Worm (Caenorhabditis elegans) whole organism, dauer: ENCODE measurements around the gene C16C10.9.

Experiments used
- unc-62 ChIP-seq: sonication (generic microtip); optimal IDR thresholded peaks from 2 replicates; lab custom pipeline; 2017; ENCODE audit warnings: missing biosample characterization, missing genetic modification reagents, missing genetic modification characterization

C16C10.9 gene

ce11 chrIII:4178564-4178963, 21.4 kb upstream of the C16C10.9 start, which contains the start of gene C16C10.2:
Gene C16C10.2 (minus strand): TSS chrIII:4178664.
- TF ChIP-seq unc-62 (GFP tag; lab: Kevin White, UChicago): no peak

- TF ChIP-seq unc-62 (GFP tag; lab: Kevin White, UChicago): no peak
Measured at ce11 chrIII:4176109-4176596, 19.0 kb upstream of the C16C10.9 start, which contains the start of the genes hrde-1 and C16C10.13. Gene hrde-1 (minus strand): TSS chrIII:4176159. Gene C16C10.13 (plus strand): TSS chrIII:4176440.

DNA sequence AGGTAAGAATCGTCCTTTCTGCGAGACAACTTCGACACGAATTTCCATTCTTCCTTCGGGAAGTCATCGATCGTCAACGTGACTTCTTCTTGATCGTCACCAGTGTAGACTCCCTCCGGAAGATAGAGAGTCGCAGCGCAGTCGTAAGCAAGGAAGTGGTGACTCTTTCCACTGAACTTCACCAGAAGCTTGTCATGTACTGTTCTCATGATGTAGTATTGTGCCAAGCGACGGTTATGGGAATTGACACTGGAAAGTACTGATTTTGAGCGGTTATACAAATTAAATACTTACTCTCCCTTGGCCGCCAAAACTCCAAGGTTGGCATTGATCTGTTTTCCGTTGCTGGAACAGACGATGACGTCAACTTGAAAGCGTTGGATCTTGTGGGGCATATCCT, 18.3 kb upstream of the C16C10.9 start:
- TF ChIP-seq unc-62 (GFP tag; lab: Kevin White, UChicago): no peak

DNA sequence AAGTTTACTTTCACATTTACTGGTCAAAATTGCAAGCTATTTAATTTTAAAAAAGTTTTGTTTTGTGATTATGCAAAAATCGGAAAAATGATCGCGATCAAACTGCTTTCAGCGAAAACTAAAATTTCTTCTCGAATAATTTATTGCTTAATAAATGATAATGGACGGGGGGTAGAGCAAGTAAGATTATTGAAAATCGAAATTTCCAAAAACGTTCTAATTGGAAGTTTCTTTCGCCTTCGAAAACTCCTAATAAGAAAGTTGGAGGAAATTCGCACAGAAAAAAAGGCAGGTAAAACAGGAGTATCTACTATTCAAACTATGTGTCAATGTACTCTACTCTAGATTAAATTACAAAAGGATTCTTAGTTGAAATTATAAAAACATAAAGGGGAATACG, 15.0 kb upstream of the C16C10.9 start:
- TF ChIP-seq unc-62 (GFP tag; lab: Kevin White, UChicago): no peak

DNA sequence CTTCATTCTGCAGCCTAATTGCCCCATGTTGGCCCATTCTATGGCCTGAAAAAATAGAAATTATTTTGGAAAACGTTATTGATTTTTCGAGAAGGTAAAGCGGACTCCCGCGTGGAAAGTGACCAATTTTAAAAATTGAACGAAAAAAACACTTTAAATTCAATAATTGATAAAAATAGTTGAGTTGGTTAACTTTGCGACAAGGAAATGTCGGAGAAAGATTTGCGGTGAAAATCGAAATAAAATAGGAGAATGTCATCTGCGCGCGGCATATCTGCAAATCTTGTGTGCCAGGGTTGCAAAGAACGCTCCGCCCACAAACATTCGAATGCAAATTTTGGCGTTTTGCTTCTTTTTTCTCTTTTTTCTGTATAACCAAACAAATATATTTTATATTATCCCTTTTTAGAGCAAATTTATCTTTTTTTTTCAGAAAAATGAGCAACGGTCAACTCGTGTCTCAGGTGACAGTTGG, 13.7 kb upstream of the C16C10.9 start, which contains the start of the genes rnf-121 and C16C10.4:
TSS of gene rnf-121 (minus strand) at position 51 of the 475 bp plus-strand sequence.
TSS of gene C16C10.4 (plus strand) at position 434 of the 475 bp plus-strand sequence.
- no peak for TF ChIP-seq unc-62 (GFP tag; lab: Kevin White, UChicago)

- no peak for TF ChIP-seq unc-62 (GFP tag; lab: Kevin White, UChicago)
Measured at ce11 chrIII:4168665-4169064, 11.5 kb upstream of the C16C10.9 start, which contains the start of gene ccdc-55. Gene ccdc-55 (minus strand): TSS chrIII:4168765.

ce11 chrIII:4166745-4167144, 9.5 kb upstream of the C16C10.9 start, which contains the start of gene rnf-5:
Gene rnf-5 (minus strand): TSS chrIII:4166845.
- TF ChIP-seq unc-62 (GFP tag; lab: Kevin White, UChicago): no peak

DNA sequence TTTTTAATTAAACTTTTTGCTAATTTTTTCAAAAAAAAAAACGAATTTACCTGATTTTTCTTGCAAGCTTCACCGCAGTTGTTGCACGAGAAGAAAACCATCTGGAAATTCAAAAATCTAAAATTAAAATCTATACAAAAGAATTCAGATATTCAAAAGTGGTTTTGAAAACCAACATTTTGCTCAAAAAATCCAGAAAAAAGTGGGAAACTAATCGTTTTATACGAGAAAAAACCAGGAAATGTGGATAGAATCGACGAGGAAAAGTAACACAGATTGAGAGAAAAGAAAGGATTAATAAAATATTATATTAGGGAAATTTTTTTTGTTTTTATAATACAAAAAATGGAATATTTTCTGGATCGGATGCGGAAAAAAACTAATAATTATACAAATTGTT, 6.9 kb upstream of the C16C10.9 start, which contains the start of gene C16C10.8:
TSS of gene C16C10.8 (minus strand) at position 101 of the 400 bp plus-strand sequence.
- no peak for TF ChIP-seq unc-62 (GFP tag; lab: Kevin White, UChicago)

DNA sequence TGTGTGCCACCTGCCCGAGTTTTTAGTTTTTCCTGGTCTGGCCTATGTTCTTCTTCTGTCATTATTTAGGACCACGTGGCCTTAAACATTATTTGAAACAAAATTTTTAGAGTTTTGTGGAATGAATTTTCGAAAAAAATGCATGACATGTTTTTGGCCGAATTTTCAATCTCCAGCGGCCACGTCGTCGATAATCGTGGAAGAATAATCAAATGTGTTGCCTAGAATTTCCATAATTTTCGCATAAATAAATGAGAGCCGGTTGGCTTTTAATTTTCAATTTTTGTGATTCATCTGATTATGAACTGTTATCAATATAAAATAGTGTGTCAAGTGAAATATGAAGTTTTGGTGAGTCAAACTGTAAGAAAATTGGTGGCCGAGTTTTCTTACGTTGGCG, 3.7 kb upstream of the C16C10.9 start, which contains the start of gene C01G12.16:
TSS of gene C01G12.16 (plus strand) at position 301 of the 400 bp plus-strand sequence.
- no peak for TF ChIP-seq unc-62 (GFP tag; lab: Kevin White, UChicago)

ce11 chrIII:4153299-4153698, 3.9 kb downstream of the C16C10.9 start, which contains the start of gene glod-4:
Gene glod-4 (plus strand): TSS chrIII:4153599.
- TF ChIP-seq unc-62 (GFP tag; lab: Kevin White, UChicago): no peak

- no peak for TF ChIP-seq unc-62 (GFP tag; lab: Kevin White, UChicago)
Measured at ce11 chrIII:4152828-4153227, 4.4 kb downstream of the C16C10.9 start.

ce11 chrIII:4152309-4152708, 4.9 kb downstream of the C16C10.9 start:
- no peak for TF ChIP-seq unc-62 (GFP tag; lab: Kevin White, UChicago)

ce11 chrIII:4151548-4152104, 5.6 kb downstream of the C16C10.9 start, which contains the start of the genes wht-3 and har-1:
Gene wht-3 (minus strand): TSS chrIII:4151598.
Gene har-1 (plus strand): TSS chrIII:4152054.
- no peak for TF ChIP-seq unc-62 (GFP tag; lab: Kevin White, UChicago)

DNA sequence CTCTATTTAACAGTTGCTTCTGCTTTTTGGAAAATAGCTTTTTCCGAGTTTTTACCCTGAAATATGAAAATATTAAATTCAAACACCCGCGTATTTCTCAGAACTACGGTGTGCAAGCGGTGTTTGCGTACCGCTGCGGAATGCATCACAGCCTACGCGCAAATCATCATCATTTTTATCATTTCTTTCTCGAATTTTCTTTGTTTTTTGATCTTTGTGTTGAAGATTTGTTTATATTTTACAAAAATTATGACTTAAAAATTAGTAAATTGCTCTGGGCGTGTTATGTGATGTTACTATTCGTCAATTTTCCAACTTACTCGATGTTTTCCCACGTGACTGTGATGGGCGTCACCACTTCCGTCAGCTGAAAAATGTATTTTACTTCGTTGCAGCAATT, 6.3 kb downstream of the C16C10.9 start:
- no peak for TF ChIP-seq unc-62 (GFP tag; lab: Kevin White, UChicago)

DNA sequence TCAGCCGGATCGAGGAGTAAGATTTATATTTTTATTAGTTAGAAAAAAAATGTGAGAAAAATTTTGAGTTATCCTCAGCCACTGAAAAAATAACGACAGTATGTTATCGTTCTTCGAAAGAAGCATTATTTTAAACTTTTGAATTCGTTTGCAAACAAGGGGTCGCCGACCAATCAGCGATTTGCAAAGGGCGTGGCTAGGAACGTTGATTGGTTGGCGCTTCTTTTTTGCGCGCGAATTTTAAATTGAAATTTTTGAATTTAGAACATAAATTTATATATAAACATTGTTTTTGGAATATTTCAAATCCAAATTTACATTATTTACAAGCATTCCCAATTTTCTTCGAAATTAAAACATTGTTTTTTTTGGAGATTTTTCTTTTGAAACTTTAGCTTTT, 14.0 kb downstream of the C16C10.9 start:
- no peak for TF ChIP-seq unc-62 (GFP tag; lab: Kevin White, UChicago)

- TF ChIP-seq unc-62 (GFP tag; lab: Kevin White, UChicago): no peak
Measured at ce11 chrIII:4137180-4137579, 20.0 kb downstream of the C16C10.9 start.
